Worm (Caenorhabditis elegans) whole organism, mixed stage, embryonic: ENCODE measurements around the gene rpn-12.

Source experiments
- M03D4.4 ChIP-seq: sonication (generic microtip); optimal IDR thresholded peaks from 2 replicates; lab custom pipeline; 2017; ENCODE audit warnings: mild to moderate bottlenecking, missing genetic modification characterization, missing compliant biosample characterization
- bed-3 ChIP-seq: fragments of 200-800 bp; sonication (Bioruptor generic); optimal IDR thresholded peaks from 3 replicates; lab custom pipeline; 2018; ENCODE audit warnings: mild to moderate bottlenecking, missing genetic modification characterization, moderate library complexity, missing compliant biosample characterization
- blmp-1 ChIP-seq: fragments of 150-350 bp; optimal IDR thresholded peaks from 2 replicates; lab custom pipeline; 2014; ENCODE audit warnings: missing biosample characterization, missing genetic modification characterization
- ceh-39 ChIP-seq: fragments of 150-350 bp; optimal IDR thresholded peaks from 2 replicates; lab custom pipeline; 2014; ENCODE audit warnings: missing biosample characterization, missing genetic modification characterization
- ceh-43 ChIP-seq: fragments of 200-800 bp; sonication (Bioruptor generic); optimal IDR thresholded peaks from 2 replicates; lab custom pipeline; 2018; ENCODE audit warnings: mild to moderate bottlenecking, missing genetic modification characterization, moderate library complexity, missing compliant biosample characterization
- ceh-83 ChIP-seq: fragments of 200-800 bp; sonication (Bioruptor generic); optimal IDR thresholded peaks from 2 replicates; lab custom pipeline; 2018; ENCODE audit warnings: mild to moderate bottlenecking, missing genetic modification characterization, missing compliant biosample characterization
- ces-1 ChIP-seq: fragments of 150-350 bp; optimal IDR thresholded peaks from 2 replicates; lab custom pipeline; 2014; ENCODE audit warnings: missing biosample characterization, missing genetic modification reagents, missing genetic modification characterization
- cnd-1 ChIP-seq: fragments of 200-800 bp; sonication (Bioruptor generic); optimal IDR thresholded peaks from 2 replicates; lab custom pipeline; 2018; ENCODE audit warnings: mild to moderate bottlenecking, missing genetic modification characterization, missing compliant biosample characterization
- drap-1 ChIP-seq: fragments of 200-800 bp; sonication (Bioruptor generic); optimal IDR thresholded peaks from 3 replicates; lab custom pipeline; 2018; ENCODE audit warnings: mild to moderate bottlenecking, missing genetic modification characterization, missing compliant biosample characterization
- elt-1 ChIP-seq: sonication (generic microtip); optimal IDR thresholded peaks from 2 replicates; lab custom pipeline; 2017; ENCODE audit warnings: missing genetic modification characterization, mild to moderate bottlenecking, missing compliant biosample characterization, antibody characterized with exemption, moderate library complexity, borderline replicate concordance; ENCODE audit not compliant: insufficient read depth
- elt-3 ChIP-seq: fragments of 150-350 bp; optimal IDR thresholded peaks from 2 replicates; lab custom pipeline; 2014; ENCODE audit warnings: missing biosample characterization, missing genetic modification characterization
- flh-1 ChIP-seq: fragments of 200-800 bp; sonication (Bioruptor generic); optimal IDR thresholded peaks from 2 replicates; lab custom pipeline; 2018; ENCODE audit warnings: mild to moderate bottlenecking, missing genetic modification characterization, moderate library complexity, missing compliant biosample characterization
- ham-2 ChIP-seq: fragments of 200-800 bp; sonication (Bioruptor generic); optimal IDR thresholded peaks from 2 replicates; lab custom pipeline; 2018; ENCODE audit warnings: mild to moderate bottlenecking, missing genetic modification characterization, missing compliant biosample characterization
- hlh-1 ChIP-seq: fragments of 150-350 bp; optimal IDR thresholded peaks from 2 replicates; lab custom pipeline; 2014; ENCODE audit warnings: missing biosample characterization, missing genetic modification reagents, missing genetic modification characterization
- lin-13 ChIP-seq: fragments of 150-350 bp; optimal IDR thresholded peaks from 2 replicates; lab custom pipeline; 2014; ENCODE audit warnings: missing biosample characterization, missing genetic modification characterization
- lin-32 ChIP-seq: fragments of 200-800 bp; sonication (Bioruptor generic); optimal IDR thresholded peaks from 2 replicates; lab custom pipeline; 2018; ENCODE audit warnings: mild to moderate bottlenecking, missing genetic modification characterization, missing compliant biosample characterization
- lsy-2 ChIP-seq: fragments of 150-350 bp; optimal IDR thresholded peaks from 2 replicates; lab custom pipeline; 2014; ENCODE audit warnings: missing biosample characterization, missing genetic modification characterization
- mab-5 ChIP-seq: fragments of 150-350 bp; optimal IDR thresholded peaks from 2 replicates; lab custom pipeline; 2014; ENCODE audit warnings: missing biosample characterization, missing genetic modification characterization
- mep-1 ChIP-seq: fragments of 150-350 bp; optimal IDR thresholded peaks from 2 replicates; lab custom pipeline; 2017; ENCODE audit warnings: missing biosample characterization, missing genetic modification reagents, missing genetic modification characterization, inconsistent platforms
- mls-2 ChIP-seq: sonication (generic microtip); optimal IDR thresholded peaks from 2 replicates; lab custom pipeline; 2016; ENCODE audit warnings: mild to moderate bottlenecking, missing genetic modification characterization, moderate library complexity, missing compliant biosample characterization
- nhr-12 ChIP-seq: fragments of 150-350 bp; optimal IDR thresholded peaks from 2 replicates; lab custom pipeline; 2014; ENCODE audit warnings: missing biosample characterization, missing genetic modification characterization
- nhr-2 ChIP-seq: fragments of 150-350 bp; optimal IDR thresholded peaks from 2 replicates; lab custom pipeline; 2014; ENCODE audit warnings: missing biosample characterization, missing genetic modification characterization
- nhr-237 ChIP-seq: fragments of 150-350 bp; optimal IDR thresholded peaks from 2 replicates; lab custom pipeline; 2014; ENCODE audit warnings: missing biosample characterization, missing genetic modification characterization
- nhr-28 ChIP-seq: fragments of 150-350 bp; optimal IDR thresholded peaks from 2 replicates; lab custom pipeline; 2014; ENCODE audit warnings: missing biosample characterization, missing genetic modification characterization
- nhr-76 ChIP-seq: sonication (generic microtip); optimal IDR thresholded peaks from 2 replicates; lab custom pipeline; 2017; ENCODE audit warnings: missing biosample characterization, missing genetic modification characterization
- pha-4 ChIP-seq: fragments of 150-350 bp; optimal IDR thresholded peaks from 2 replicates; lab custom pipeline; 2018; ENCODE audit warnings: missing biosample characterization, missing genetic modification reagents, missing genetic modification characterization
- sem-2 ChIP-seq: fragments of 200-800 bp; sonication (Bioruptor generic); optimal IDR thresholded peaks from 2 replicates; lab custom pipeline; 2018; ENCODE audit warnings: mild to moderate bottlenecking, missing genetic modification characterization, missing compliant biosample characterization
- snpc-4 ChIP-seq: fragments of 150-350 bp; optimal IDR thresholded peaks from 2 replicates; lab custom pipeline; 2014; ENCODE audit warnings: missing biosample characterization, missing genetic modification characterization
- sptf-1 ChIP-seq: sonication (generic microtip); optimal IDR thresholded peaks from 2 replicates; lab custom pipeline; 2017; ENCODE audit warnings: mild to moderate bottlenecking, missing genetic modification characterization, moderate library complexity, missing compliant biosample characterization
- tbx-8 ChIP-seq: fragments of 200-800 bp; sonication (Bioruptor generic); optimal IDR thresholded peaks from 2 replicates; lab custom pipeline; 2018; ENCODE audit warnings: mild to moderate bottlenecking, missing genetic modification characterization, moderate library complexity, missing compliant biosample characterization
- unc-120 ChIP-seq: sonication (generic microtip); optimal IDR thresholded peaks from 2 replicates; lab custom pipeline; 2017; ENCODE audit warnings: missing genetic modification characterization, missing compliant biosample characterization; ENCODE audit not compliant: poor library complexity, severe bottlenecking
- unc-39 ChIP-seq: fragments of 150-350 bp; optimal IDR thresholded peaks from 2 replicates; lab custom pipeline; 2014; ENCODE audit warnings: missing biosample characterization, missing genetic modification characterization
- unc-62 ChIP-seq: fragments of 150-350 bp; optimal IDR thresholded peaks from 2 replicates; lab custom pipeline; 2014; ENCODE audit warnings: missing biosample characterization, missing genetic modification reagents, missing genetic modification characterization
- zip-8 ChIP-seq: fragments of 150-350 bp; optimal IDR thresholded peaks from 2 replicates; lab custom pipeline; 2014; ENCODE audit warnings: missing biosample characterization, missing genetic modification characterization
- ztf-11 ChIP-seq: fragments of 150-350 bp; optimal IDR thresholded peaks from 2 replicates; lab custom pipeline; 2014; ENCODE audit warnings: missing biosample characterization, missing genetic modification characterization

rpn-12 gene

DNA sequence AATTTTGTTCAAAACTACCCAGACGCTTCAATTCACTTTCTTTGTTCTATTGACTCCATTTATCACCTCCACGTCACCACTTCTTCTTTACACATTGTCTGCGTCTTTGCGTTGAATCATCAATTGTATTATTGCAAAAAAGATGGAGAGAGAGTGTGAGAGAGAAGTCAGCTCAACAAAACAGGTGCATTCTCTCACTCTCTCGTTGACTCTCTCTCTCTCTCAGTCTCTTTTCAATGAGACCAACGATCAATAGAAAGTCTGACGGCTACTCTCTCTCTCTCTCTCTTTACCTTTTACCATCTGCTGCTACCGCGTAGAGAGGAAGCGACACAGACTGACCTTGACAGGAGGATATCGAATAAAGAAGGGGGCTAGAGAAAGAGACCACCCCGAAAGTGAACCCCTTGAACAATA is 17.2 kb upstream of the rpn-12 start:
- peak; percentile 61 for TF ChIP-seq unc-120 (tag; lab: Kevin White, UChicago)
- no peak for TF ChIP-seq nhr-12 (tag; lab: Kevin White, UChicago)
- peak; percentile 61 for TF ChIP-seq nhr-28 (tag; lab: Kevin White, UChicago)
- peak; percentile 94 for TF ChIP-seq cnd-1 (tag; lab: Kevin White, UChicago)
- TF ChIP-seq nhr-76 (tag; lab: Kevin White, UChicago): no peak
- peak; percentile 95 for TF ChIP-seq lin-32
- peak; percentile 36 for TF ChIP-seq mab-5 (tag; lab: Kevin White, UChicago)
- TF ChIP-seq blmp-1 (tag; lab: Kevin White, UChicago): peak; percentile 55
- peak; percentile 13 for TF ChIP-seq ceh-43
- no peak for TF ChIP-seq snpc-4
- peak; percentile 83 for TF ChIP-seq nhr-237
- TF ChIP-seq pha-4 (tag; lab: Kevin White, UChicago): peak; percentile 31
- peak; percentile 85 for TF ChIP-seq ceh-39 (tag; lab: Kevin White, UChicago)
- TF ChIP-seq M03D4.4 (tag; lab: Kevin White, UChicago): no peak
- TF ChIP-seq lsy-2 (tag; lab: Kevin White, UChicago): peak; percentile 52
- peak; percentile 44 for TF ChIP-seq tbx-8 (GFP tag; lab: Kevin White, UChicago)
- peak; percentile 62 for TF ChIP-seq mep-1
- TF ChIP-seq elt-1: no peak
- peak; percentile 83 for TF ChIP-seq ces-1 (GFP tag; lab: Kevin White, UChicago)
- TF ChIP-seq sptf-1 (tag; lab: Kevin White, UChicago): peak; percentile 73
- peak; percentile 89 for TF ChIP-seq nhr-2
- no peak for TF ChIP-seq flh-1 (GFP tag; lab: Kevin White, UChicago)
- no peak for TF ChIP-seq lin-13 (tag; lab: Kevin White, UChicago)
- TF ChIP-seq ztf-11 (tag; lab: Kevin White, UChicago): peak; percentile 85
- TF ChIP-seq ceh-83 (GFP tag; lab: Kevin White, UChicago): no peak
- no peak for TF ChIP-seq unc-39 (tag; lab: Kevin White, UChicago)
- no peak for TF ChIP-seq elt-3 (tag; lab: Kevin White, UChicago)
- TF ChIP-seq sem-2: no peak
- peak; percentile 97 for TF ChIP-seq unc-62 (GFP tag; lab: Kevin White, UChicago)
- peak; percentile 6 for TF ChIP-seq bed-3
- peak; percentile 97 for TF ChIP-seq hlh-1 (tag; lab: Kevin White, UChicago)
- TF ChIP-seq mls-2 (tag; lab: Kevin White, UChicago): peak; percentile 60
- no peak for TF ChIP-seq drap-1 (GFP tag; lab: Kevin White, UChicago)
- peak; percentile 98 for TF ChIP-seq ham-2 (GFP tag; lab: Kevin White, UChicago)
- peak; percentile 32 for TF ChIP-seq zip-8

DNA sequence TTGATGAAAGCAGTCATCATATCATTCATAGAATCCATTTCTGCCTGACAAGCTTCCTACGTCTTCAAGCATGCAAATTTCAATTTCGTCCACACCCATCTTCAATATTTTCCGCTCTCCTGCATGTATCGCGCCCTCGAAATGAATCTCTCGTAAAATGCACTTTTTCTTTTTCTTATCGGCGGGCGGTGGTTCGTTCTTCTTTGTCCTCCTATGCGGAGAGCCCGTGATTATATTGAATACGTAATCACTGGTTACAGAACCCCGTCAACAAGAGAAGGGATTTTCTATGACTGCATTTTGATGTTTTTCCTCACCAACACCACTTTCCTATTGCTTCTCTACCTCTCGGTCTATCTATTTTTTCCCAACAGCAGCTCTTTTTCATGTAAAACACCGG is 16.3 kb upstream of the rpn-12 start:
- TF ChIP-seq snpc-4: no peak
- no peak for TF ChIP-seq cnd-1 (tag; lab: Kevin White, UChicago)
- no peak for TF ChIP-seq nhr-2
- peak; percentile 51 for TF ChIP-seq sptf-1 (tag; lab: Kevin White, UChicago)
- peak; percentile 16 for TF ChIP-seq hlh-1 (tag; lab: Kevin White, UChicago)

DNA sequence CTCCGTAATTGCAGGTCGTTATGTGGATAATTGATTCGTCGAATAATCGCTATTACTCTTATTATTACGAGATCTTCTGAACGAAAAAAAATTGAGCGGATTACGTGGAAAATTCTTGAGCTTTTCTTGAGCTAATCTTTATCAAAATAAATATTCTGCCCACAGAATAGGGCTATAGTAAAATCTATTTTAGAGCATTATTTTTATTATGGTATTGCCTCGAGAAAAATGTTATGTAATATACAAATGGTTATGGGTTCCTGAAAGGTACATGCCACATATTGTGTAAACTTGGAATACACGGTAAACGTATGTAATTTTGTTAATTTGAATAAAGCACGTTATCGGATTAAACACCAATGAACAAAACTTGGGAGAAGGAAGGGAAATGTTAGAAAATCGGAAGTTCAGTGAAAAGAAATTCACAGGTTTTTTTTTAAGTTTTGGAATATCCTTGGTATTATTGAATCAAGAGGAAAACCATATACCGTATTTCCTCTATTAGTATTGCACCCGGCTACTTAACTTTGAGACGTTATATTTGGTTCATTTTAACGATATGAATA is 15.7 kb upstream of the rpn-12 start:
- peak; percentile 26 for TF ChIP-seq ceh-43
- TF ChIP-seq ces-1 (GFP tag; lab: Kevin White, UChicago): peak; percentile 83
- TF ChIP-seq mab-5 (tag; lab: Kevin White, UChicago): no peak
- peak; percentile 28 for TF ChIP-seq mls-2 (tag; lab: Kevin White, UChicago)
- no peak for TF ChIP-seq nhr-2
- TF ChIP-seq nhr-237: peak; percentile 39
- peak; percentile 12 for TF ChIP-seq lsy-2 (tag; lab: Kevin White, UChicago)

DNA sequence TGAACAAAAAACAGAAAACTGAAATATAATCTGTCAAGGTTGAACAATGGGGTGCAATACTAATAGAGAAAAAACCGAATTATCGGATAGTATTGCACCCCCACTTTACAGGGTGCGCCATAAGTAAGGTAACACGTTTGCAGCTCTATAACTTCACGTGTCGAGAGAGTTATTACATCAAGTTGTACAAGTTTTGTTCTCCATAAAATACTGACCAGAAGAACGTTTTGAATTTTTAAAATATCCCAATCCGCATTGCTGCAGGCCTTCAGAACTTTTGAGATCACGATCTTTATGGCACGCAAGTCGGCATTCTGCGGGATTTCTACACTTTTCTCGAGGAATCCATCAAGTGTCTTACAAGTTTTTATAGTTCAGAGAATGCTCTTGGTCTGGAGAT is 15.1 kb upstream of the rpn-12 start:
- no peak for TF ChIP-seq flh-1 (GFP tag; lab: Kevin White, UChicago)
- no peak for TF ChIP-seq elt-1
- TF ChIP-seq lsy-2 (tag; lab: Kevin White, UChicago): no peak
- TF ChIP-seq unc-39 (tag; lab: Kevin White, UChicago): no peak
- TF ChIP-seq pha-4 (tag; lab: Kevin White, UChicago): no peak
- no peak for TF ChIP-seq nhr-12 (tag; lab: Kevin White, UChicago)
- TF ChIP-seq ceh-39 (tag; lab: Kevin White, UChicago): no peak
- TF ChIP-seq nhr-237: no peak
- TF ChIP-seq nhr-2: no peak
- no peak for TF ChIP-seq nhr-28 (tag; lab: Kevin White, UChicago)
- no peak for TF ChIP-seq ztf-11 (tag; lab: Kevin White, UChicago)
- no peak for TF ChIP-seq elt-3 (tag; lab: Kevin White, UChicago)
- no peak for TF ChIP-seq unc-62 (GFP tag; lab: Kevin White, UChicago)
- TF ChIP-seq snpc-4: no peak
- TF ChIP-seq lin-13 (tag; lab: Kevin White, UChicago): no peak
- TF ChIP-seq unc-120 (tag; lab: Kevin White, UChicago): no peak
- no peak for TF ChIP-seq ceh-83 (GFP tag; lab: Kevin White, UChicago)
- no peak for TF ChIP-seq zip-8
- no peak for TF ChIP-seq ces-1 (GFP tag; lab: Kevin White, UChicago)
